Fruit fly (Drosophila melanogaster) whole organism, embryonic: ENCODE data around the gene UQCR-Q.

Experiments used
- ATbp ChIP-seq: fragments of 200-800 bp; sonication (Bioruptor generic); optimal IDR thresholded peaks from 2 replicates; lab custom pipeline; 2017; ENCODE audit warnings: missing biosample characterization, mild to moderate bottlenecking, missing genetic modification characterization, missing genetic modification reagents
- Abd-B ChIP-seq: fragments of 200-800 bp; sonication (Bioruptor generic); optimal IDR thresholded peaks from 2 replicates; lab custom pipeline; 2018; ENCODE audit warnings: missing biosample characterization, mild to moderate bottlenecking, missing genetic modification characterization, moderate library complexity
- Asciz ChIP-seq: fragments of 200-800 bp; sonication (Bioruptor generic); optimal IDR thresholded peaks from 2 replicates; lab custom pipeline; 2017; ENCODE audit warnings: missing biosample characterization, mild to moderate bottlenecking, missing genetic modification characterization, missing genetic modification reagents
- Blimp-1 ChIP-seq: fragments of 200-800 bp; sonication (Bioruptor generic); optimal IDR thresholded peaks from 3 replicates; lab custom pipeline; 2018; ENCODE audit warnings: missing biosample characterization, missing genetic modification characterization, mild to moderate bottlenecking, moderate library complexity, missing genetic modification reagents
- CG10147 ChIP-seq: fragments of 200-800 bp; sonication (Bioruptor generic); optimal IDR thresholded peaks from 2 replicates; lab custom pipeline; 2019; ENCODE audit warnings: missing biosample characterization, mild to moderate bottlenecking, missing genetic modification characterization, moderate library complexity
- CG12219 ChIP-seq: fragments of 200-800 bp; sonication (Bioruptor generic); optimal IDR thresholded peaks from 3 replicates; lab custom pipeline; 2018; ENCODE audit warnings: missing biosample characterization, mild to moderate bottlenecking, missing genetic modification characterization
- CG13296 ChIP-seq: fragments of 200-800 bp; sonication (Bioruptor generic); optimal IDR thresholded peaks from 3 replicates; lab custom pipeline; 2018; ENCODE audit warnings: missing biosample characterization, mild to moderate bottlenecking, missing genetic modification characterization
- CG14667 ChIP-seq: fragments of 200-800 bp; sonication (Bioruptor generic); IDR thresholded peaks from 2 replicates; pipeline ENCODE4 v1.3.6; 2022; ENCODE audit warnings: missing biosample characterization, missing genetic modification characterization
- CG17361 ChIP-seq: fragments of 200-800 bp; sonication (Bioruptor generic); IDR thresholded peaks from 3 replicates; pipeline ENCODE4 v1.3.6; 2022; ENCODE audit warnings: missing biosample characterization, missing genetic modification characterization
- CG2889 ChIP-seq: fragments of 200-800 bp; sonication (Bioruptor generic); IDR thresholded peaks from 3 replicates; pipeline ENCODE4 v1.3.6; 2022; ENCODE audit warnings: missing biosample characterization, missing genetic modification characterization
- CG31365 ChIP-seq: fragments of 200-800 bp; sonication (Bioruptor generic); optimal IDR thresholded peaks from 2 replicates; lab custom pipeline; 2018; ENCODE audit warnings: missing biosample characterization, mild to moderate bottlenecking, missing genetic modification characterization
- CG4730 ChIP-seq: fragments of 200-800 bp; sonication (Bioruptor generic); IDR thresholded peaks from 2 replicates; pipeline ENCODE4 v1.3.6; 2022; ENCODE audit warnings: missing biosample characterization, missing genetic modification characterization
- CG6254 ChIP-seq: fragments of 200-800 bp; sonication (Bioruptor generic); optimal IDR thresholded peaks from 3 replicates; lab custom pipeline; 2017; ENCODE audit warnings: mild to moderate bottlenecking, missing biosample characterization, missing genetic modification reagents, missing genetic modification characterization
- CG6689 ChIP-seq: fragments of 200-800 bp; sonication (Bioruptor generic); IDR thresholded peaks from 2 replicates; pipeline ENCODE4 v1.3.6; 2022; ENCODE audit warnings: missing biosample characterization, missing genetic modification characterization
- CG7963 ChIP-seq: fragments of 200-800 bp; sonication (Bioruptor generic); IDR thresholded peaks from 3 replicates; pipeline ENCODE4 v1.3.6; 2022; ENCODE audit warnings: missing biosample characterization, missing genetic modification characterization; ENCODE audit not compliant: partially characterized antibody
- CG8359 ChIP-seq: fragments of 200-800 bp; sonication (Bioruptor generic); optimal IDR thresholded peaks from 2 replicates; lab custom pipeline; 2017; ENCODE audit warnings: missing biosample characterization, mild to moderate bottlenecking, missing genetic modification characterization, borderline replicate concordance
- Dek ChIP-seq: fragments of 200-800 bp; sonication (Bioruptor generic); optimal IDR thresholded peaks from 3 replicates; lab custom pipeline; 2019; ENCODE audit warnings: missing biosample characterization, mild to moderate bottlenecking, missing genetic modification characterization, moderate library complexity
- Dll ChIP-seq: fragments of 200-800 bp; sonication (Bioruptor generic); IDR thresholded peaks from 4 replicates; pipeline ENCODE4 v1.3.6; 2022; ENCODE audit warnings: missing biosample characterization, missing genetic modification characterization; ENCODE audit not compliant: partially characterized antibody
- HLH3B ChIP-seq: fragments of 200-800 bp; sonication (Bioruptor generic); IDR thresholded peaks from 2 replicates; pipeline ENCODE4 v1.3.6; 2022; ENCODE audit warnings: missing biosample characterization, missing genetic modification characterization
- MBD-R2 ChIP-seq: fragments of 200-800 bp; sonication (Bioruptor generic); IDR thresholded peaks from 2 replicates; pipeline ENCODE4 v1.3.6; 2022; ENCODE audit warnings: missing biosample characterization, missing genetic modification characterization
- Nf-YB ChIP-seq: fragments of 200-800 bp; sonication (Bioruptor generic); optimal IDR thresholded peaks from 3 replicates; lab custom pipeline; 2019; ENCODE audit warnings: missing biosample characterization, mild to moderate bottlenecking, missing genetic modification characterization, moderate library complexity
- Opbp ChIP-seq: fragments of 200-800 bp; sonication (Bioruptor generic); IDR thresholded peaks from 3 replicates; pipeline ENCODE4 v1.3.6; 2022; ENCODE audit warnings: missing biosample characterization, missing genetic modification characterization; ENCODE audit not compliant: partially characterized antibody
- Ptx1 ChIP-seq: fragments of 200-800 bp; sonication (Bioruptor generic); IDR thresholded peaks from 2 replicates; pipeline ENCODE4 v1.3.6; 2022; ENCODE audit warnings: missing biosample characterization, missing genetic modification characterization
- Rfx ChIP-seq: fragments of 200-800 bp; sonication (Bioruptor generic); IDR thresholded peaks from 2 replicates; pipeline ENCODE4 v1.3.6; 2022; ENCODE audit warnings: missing biosample characterization, missing genetic modification characterization
- ase ChIP-seq: fragments of 200-800 bp; sonication (Bioruptor generic); IDR thresholded peaks from 3 replicates; pipeline ENCODE4 v1.3.6; 2022; ENCODE audit warnings: missing biosample characterization, missing genetic modification characterization
- ash1 ChIP-seq: fragments of 200-800 bp; sonication (Bioruptor generic); optimal IDR thresholded peaks from 2 replicates; lab custom pipeline; 2018; ENCODE audit warnings: missing biosample characterization, mild to moderate bottlenecking, missing genetic modification characterization
- bab2 ChIP-seq: fragments of 200-800 bp; sonication (Bioruptor generic); optimal IDR thresholded peaks from 2 replicates; lab custom pipeline; 2016; ENCODE audit warnings: missing biosample characterization, missing genetic modification characterization
- caup ChIP-seq: fragments of 200-800 bp; sonication (Bioruptor generic); optimal IDR thresholded peaks from 3 replicates; lab custom pipeline; 2017; ENCODE audit warnings: missing biosample characterization, mild to moderate bottlenecking, missing genetic modification characterization, moderate library complexity; ENCODE audit not compliant: severe bottlenecking
- cg ChIP-seq: fragments of 200-800 bp; sonication (Bioruptor generic); optimal IDR thresholded peaks from 3 replicates; lab custom pipeline; 2019; ENCODE audit warnings: missing biosample characterization, mild to moderate bottlenecking, missing genetic modification characterization, moderate library complexity
- chm ChIP-seq: fragments of 200-800 bp; sonication (Bioruptor generic); IDR thresholded peaks from 2 replicates; pipeline ENCODE4 v1.3.6; 2022; ENCODE audit warnings: missing biosample characterization, missing genetic modification characterization
- dmrt11E ChIP-seq: fragments of 200-800 bp; sonication (Bioruptor generic); optimal IDR thresholded peaks from 3 replicates; lab custom pipeline; 2018; ENCODE audit warnings: missing biosample characterization, mild to moderate bottlenecking, missing genetic modification characterization, moderate library complexity
- dysf ChIP-seq: fragments of 200-800 bp; sonication (Bioruptor generic); IDR thresholded peaks from 3 replicates; pipeline ENCODE4 v1.3.6; 2022; ENCODE audit warnings: missing biosample characterization, missing genetic modification characterization
- emc ChIP-seq: fragments of 200-800 bp; sonication (Bioruptor generic); optimal IDR thresholded peaks from 2 replicates; lab custom pipeline; 2016; ENCODE audit warnings: missing biosample characterization, missing genetic modification characterization
- grau ChIP-seq: fragments of 200-800 bp; optimal IDR thresholded peaks from 3 replicates; lab custom pipeline; 2019; ENCODE audit warnings: missing biosample characterization, mild to moderate bottlenecking, missing genetic modification characterization, moderate library complexity
- her ChIP-seq: fragments of 200-800 bp; sonication (Bioruptor generic); optimal IDR thresholded peaks from 2 replicates; lab custom pipeline; 2016; ENCODE audit warnings: missing biosample characterization, missing genetic modification characterization
- hkb ChIP-seq, 2 experiments: fragments of 200-800 bp in 1 of 2; fragments of >200 bp in 1 of 2; sonication (Bioruptor generic) in 1 of 2; IDR thresholded peaks in 1 of 2; optimal IDR thresholded peaks in 1 of 2; 2 replicates each; pipeline versions ENCODE4 v1.3.6 to Lab custom; 2017 to 2022; ENCODE audit warnings: missing biosample characterization in 1 of 2, missing genetic modification characterization in 1 of 2
- lmd ChIP-seq: fragments of 200-800 bp; sonication (Bioruptor generic); IDR thresholded peaks from 2 replicates; pipeline ENCODE4 v1.3.6; 2022; ENCODE audit warnings: missing biosample characterization, missing genetic modification characterization
- luna ChIP-seq: fragments of 200-800 bp; sonication (Bioruptor generic); optimal IDR thresholded peaks from 2 replicates; lab custom pipeline; 2016; ENCODE audit warnings: missing biosample characterization, missing genetic modification characterization
- onecut ChIP-seq: fragments of 200-800 bp; sonication (Bioruptor generic); IDR thresholded peaks from 2 replicates; pipeline ENCODE4 v1.3.6; 2022; ENCODE audit warnings: missing biosample characterization, missing genetic modification characterization
- pan ChIP-seq, 4 experiments: fragments of >200 bp in 3 of 4; fragments of 200-800 bp in 1 of 4; sonication (Bioruptor generic) in 1 of 4; optimal IDR thresholded peaks in 3 of 4; IDR thresholded peaks in 1 of 4; 2 replicates each; pipeline versions ENCODE4 v1.3.6 to Lab custom; 2017 to 2022; ENCODE audit warnings: missing biosample characterization in 2 of 4, missing genetic modification characterization in 2 of 4, mixed read lengths in 1 of 4
- ranshi ChIP-seq: fragments of 200-800 bp; sonication (Bioruptor generic); IDR thresholded peaks from 2 replicates; pipeline ENCODE4 v1.3.6; 2022; ENCODE audit warnings: missing biosample characterization, missing genetic modification characterization
- scrt ChIP-seq: fragments of 200-800 bp; sonication (Bioruptor generic); optimal IDR thresholded peaks from 2 replicates; lab custom pipeline; 2018; ENCODE audit warnings: missing biosample characterization, mild to moderate bottlenecking, missing genetic modification characterization, moderate library complexity
- sens ChIP-seq: fragments of 200-800 bp; sonication (Bioruptor generic); peaks from one replicate; lab custom pipeline; 2016; ENCODE audit warnings: missing biosample characterization, missing genetic modification characterization
- tgo ChIP-seq: fragments of 200-800 bp; sonication (Bioruptor generic); IDR thresholded peaks from 3 replicates; pipeline ENCODE4 v1.3.6; 2022; ENCODE audit warnings: missing biosample characterization, missing genetic modification characterization
- unpg ChIP-seq: fragments of 200-800 bp; sonication (Bioruptor generic); optimal IDR thresholded peaks from 3 replicates; lab custom pipeline; 2018; ENCODE audit warnings: missing biosample characterization, mild to moderate bottlenecking, missing genetic modification characterization, moderate library complexity
- vfl ChIP-seq: fragments of 200-800 bp; sonication (Bioruptor generic); optimal IDR thresholded peaks from 2 replicates; lab custom pipeline; 2016; ENCODE audit warnings: missing biosample characterization, missing genetic modification characterization
- wdn ChIP-seq: fragments of 200-800 bp; sonication (Bioruptor generic); IDR thresholded peaks from 2 replicates; pipeline ENCODE4 v1.3.6; 2022; ENCODE audit warnings: missing biosample characterization, missing genetic modification characterization
- zfh1 ChIP-seq: fragments of 200-800 bp; sonication (Bioruptor generic); IDR thresholded peaks from 3 replicates; pipeline ENCODE4 v1.3.6; 2022; ENCODE audit warnings: missing biosample characterization, missing genetic modification characterization

Gene UQCR-Q

dm6 chr3L:17461369-17462012 lies 13.1 kb upstream of the UQCR-Q start:
- TF ChIP-seq hkb (optimal IDR thresholded peaks at IDR 0.05; lab: Kevin White, UChicago) (no peak), hkb (GFP tag; IDR thresholded peaks at IDR 0.05; lab: Robert Waterston, UW) (peak; percentile 18; the same call in 1 of the 2 replicates), Abd-B (GFP tag; lab: Kevin White, UChicago) (no peak), ase (GFP tag; lab: Robert Waterston, UW) (no peak), lmd (GFP tag; lab: Robert Waterston, UW) (peak; percentile 11; the same call in 1 of the 2 replicates), Ptx1 (GFP tag; lab: Robert Waterston, UW) (peak; percentile 57; the same call in 1 of the 2 replicates), pan (optimal IDR thresholded peaks at IDR 0.05; lab: Kevin White, UChicago) (no peak), pan (GFP tag; optimal IDR thresholded peaks at IDR 0.05 in 1 of 2, IDR thresholded peaks at IDR 0.05 in 1 of 2) (peak in 1 of 2 experiments; percentile 43), luna (GFP tag; lab: Kevin White, UChicago) (no peak), tgo (GFP tag; lab: Robert Waterston, UW) (0 out of 3 replicates have a peak, but pooled peaks have one; percentile 15), ash1 (GFP tag; lab: Kevin White, UChicago) (no peak), CG2889 (no peak), Nf-YB (GFP tag; lab: Kevin White, UChicago) (no peak), bab2 (no peak), CG6689 (0 out of 2 replicates have a peak, but pooled peaks have one; percentile 19), CG31365 (tag; lab: Kevin White, UChicago) (no peak), Opbp (GFP tag; lab: Robert Waterston, UW) (no peak), dysf (peak; percentile 57; the same call in 1 of the 3 replicates), cg (GFP tag; lab: Kevin White, UChicago) (no peak), MBD-R2 (GFP tag; lab: Robert Waterston, UW) (peak; percentile 12; the same call in 1 of the 2 replicates), CG14667 (GFP tag; lab: Robert Waterston, UW) (0 out of 2 replicates have a peak, but pooled peaks have one; percentile 31), unpg (peak; percentile 0), Dll (GFP tag; lab: Robert Waterston, UW) (no peak), zfh1 (GFP tag; lab: Robert Waterston, UW) (peak; percentile 37; the same call in 1 of the 3 replicates), CG17361 (0 out of 3 replicates have a peak, but pooled peaks have one; percentile 9), onecut (peak; percentile 77), Dek (tag; lab: Kevin White, UChicago) (no peak), vfl (GFP tag; lab: Kevin White, UChicago) (no peak), caup (no peak), Asciz (GFP tag; lab: Kevin White, UChicago) (no peak), CG8359 (no peak), Blimp-1 (GFP tag; lab: Kevin White, UChicago) (no peak), CG6254 (no peak), CG13296 (GFP tag; lab: Kevin White, UChicago) (no peak), chm (GFP tag; lab: Robert Waterston, UW) (no peak), dmrt11E (tag; lab: Kevin White, UChicago) (no peak), CG7963 (GFP tag; lab: Robert Waterston, UW) (no peak), HLH3B (GFP tag; lab: Robert Waterston, UW) (0 out of 2 replicates have a peak, but pooled peaks have one; percentile 34), CG12219 (GFP tag; lab: Kevin White, UChicago) (no peak), CG10147 (peak; percentile 11), Rfx (peak; percentile 48), her (GFP tag; lab: Kevin White, UChicago) (no peak), emc (GFP tag; lab: Kevin White, UChicago) (no peak), scrt (no peak), ATbp (GFP tag; lab: Kevin White, UChicago) (peak; percentile 20), sens (peak; percentile 11), grau (tag; lab: Kevin White, UChicago) (peak; percentile 33), wdn (GFP tag; lab: Robert Waterston, UW) (no peak), CG4730 (no peak), ranshi (GFP tag; lab: Robert Waterston, UW) (peak; percentile 45; the same call in 1 of the 2 replicates)
